Worm (Caenorhabditis elegans): ENCODE results near the gene F54F2.14.

- TF ChIP-seq mxl-3 (GFP tag; optimal IDR thresholded peaks at IDR 0.05), result no peak
- no peak for TF ChIP-seq attf-4 (tag; optimal IDR thresholded peaks at IDR 0.05)
- no peak for TF ChIP-seq F26F4.8 (GFP tag; conservative IDR thresholded peaks at IDR 0.05)
- TF ChIP-seq zag-1 (tag; optimal IDR thresholded peaks at IDR 0.05), result no peak
- no peak for TF ChIP-seq pqm-1 (tag; optimal IDR thresholded peaks at IDR 0.05)
- no peak for TF ChIP-seq ama-1 (optimal IDR thresholded peaks at IDR 0.05)
Observed at ce11 chrIII:8824556-8824955, 33.2 kb downstream of the F54F2.14 start.
